Fruit fly (Drosophila melanogaster): ENCODE measurements around the gene CG6696.

The CG6696 gene

DNA sequence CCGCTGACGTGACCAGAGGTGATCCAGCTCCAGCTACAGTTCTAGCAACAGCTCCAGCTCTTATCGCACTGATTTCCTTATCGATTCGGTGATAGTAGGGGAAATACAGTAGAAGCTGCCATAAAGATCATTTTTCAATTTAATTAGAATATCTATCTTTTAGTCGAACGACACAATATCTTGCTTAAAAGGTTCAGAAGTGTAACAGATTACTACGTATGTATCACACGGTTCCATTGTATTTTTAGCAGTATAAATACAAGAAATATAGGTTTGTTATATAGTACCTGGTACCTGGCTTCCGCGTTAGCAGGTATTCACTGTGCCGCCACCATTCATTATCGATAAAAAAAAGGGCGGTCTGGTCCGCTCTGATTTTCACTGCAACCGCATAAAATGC, 17.1 kb downstream of the CG6696 start (continued):
- TF ChIP-seq CG2875 (GFP tag; optimal IDR thresholded peaks at IDR 0.05) (peak; percentile 70), CG9609 (GFP tag; optimal IDR thresholded peaks at IDR 0.05) (peak; percentile 52), chm (GFP tag; IDR thresholded peaks at IDR 0.05) (peak; percentile 70; the same call in 1 of the 2 replicates), ac (GFP tag; optimal IDR thresholded peaks at IDR 0.05) (peak; percentile 19), shn (GFP tag; optimal IDR thresholded peaks at IDR 0.05) (peak; percentile 17), Lpt (GFP tag; optimal IDR thresholded peaks at IDR 0.05) (no peak), unc-4 (GFP tag; IDR thresholded peaks at IDR 0.05; ENCODE audit: partially characterized antibody) (no peak), chinmo (GFP tag; IDR thresholded peaks at IDR 0.05; ENCODE audit: partially characterized antibody) (no peak), CG14014 (GFP tag; IDR thresholded peaks at IDR 0.05) (peak; percentile 73; the same call in 1 of the 2 replicates), HLH4C (GFP tag; IDR thresholded peaks at IDR 0.05; ENCODE audit: partially characterized antibody) (no peak), CG15269 (tag; optimal IDR thresholded peaks at IDR 0.05) (peak; percentile 90), fd102C (GFP tag; optimal IDR thresholded peaks at IDR 0.05) (no peak), CG30020 (tag; optimal IDR thresholded peaks at IDR 0.05) (peak; percentile 12), CG14667 (GFP tag; IDR thresholded peaks at IDR 0.05) (peak; percentile 42; the same call in 1 of the 2 replicates), Awh (GFP tag; IDR thresholded peaks at IDR 0.05) (peak; percentile 52; the same call in 1 of the 2 replicates), fu2 (GFP tag; optimal IDR thresholded peaks at IDR 0.05) (peak; percentile 59), odd (GFP tag; optimal IDR thresholded peaks at IDR 0.05) (peak; percentile 76), Atf3 (GFP tag; optimal IDR thresholded peaks at IDR 0.05) (peak; percentile 59), Hsf (GFP tag; optimal IDR thresholded peaks at IDR 0.05) (peak; percentile 74), NFAT (GFP tag; IDR thresholded peaks at IDR 0.05) (peak; percentile 36; the same call in 1 of the 2 replicates), H2.0 (GFP tag; IDR thresholded peaks at IDR 0.05) (peak; percentile 68), CG4707 (GFP tag; optimal IDR thresholded peaks at IDR 0.05) (peak; percentile 44), CG18764 (GFP tag; optimal IDR thresholded peaks at IDR 0.05) (peak; percentile 50), Deaf1 (tag; optimal IDR thresholded peaks at IDR 0.05) (peak; percentile 58), CG12299 (tag; optimal IDR thresholded peaks at IDR 0.05) (peak; percentile 60), ATbp (GFP tag; optimal IDR thresholded peaks at IDR 0.05) (peak; percentile 84), pan (optimal IDR thresholded peaks at IDR 0.05) (no peak), pan (GFP tag; optimal IDR thresholded peaks at IDR 0.05 in 1 of 2, IDR thresholded peaks at IDR 0.05 in 1 of 2) (peak in 1 of 2 experiments; percentile 84), Sin3A (optimal IDR thresholded peaks at IDR 0.05) (no peak), CG13624 (GFP tag; optimal IDR thresholded peaks at IDR 0.05) (peak; percentile 16), CG6689 (GFP tag; IDR thresholded peaks at IDR 0.05) (peak; percentile 72), CG18599 (GFP tag; optimal IDR thresholded peaks at IDR 0.05) (peak; percentile 92), Ets97D (GFP tag; optimal IDR thresholded peaks at IDR 0.05) (no peak), D19A (tag; optimal IDR thresholded peaks at IDR 0.05) (peak; percentile 79), CG13287 (GFP tag; IDR thresholded peaks at IDR 0.05; ENCODE audit: partially characterized antibody) (no peak), CrebB (tag; optimal IDR thresholded peaks at IDR 0.05) (peak; percentile 75), gfzf (GFP tag; optimal IDR thresholded peaks at IDR 0.05) (no peak), HHEX (GFP tag; optimal IDR thresholded peaks at IDR 0.05) (peak; percentile 78), caup (GFP tag; optimal IDR thresholded peaks at IDR 0.05; ENCODE audit: severe bottlenecking) (peak; percentile 80), CG2889 (GFP tag; IDR thresholded peaks at IDR 0.05) (0 out of 3 replicates have a peak, but pooled peaks have one; percentile 21), CG7963 (GFP tag; IDR thresholded peaks at IDR 0.05; ENCODE audit: partially characterized antibody) (no peak), Vsx1 (GFP tag; optimal IDR thresholded peaks at IDR 0.05) (peak; percentile 22), fd64A (GFP tag; optimal IDR thresholded peaks at IDR 0.05) (peak; percentile 65), ken (GFP tag; IDR thresholded peaks at IDR 0.05) (peak; percentile 76), tll (GFP tag; optimal IDR thresholded peaks at IDR 0.05) (no peak), knrl (GFP tag; IDR thresholded peaks at IDR 0.05; ENCODE audit: partially characterized antibody) (no peak), CG2129 (GFP tag; IDR thresholded peaks at IDR 0.05; ENCODE audit: partially characterized antibody) (no peak), CG12219 (GFP tag; optimal IDR thresholded peaks at IDR 0.05) (peak; percentile 87), CG14860 (GFP tag; IDR thresholded peaks at IDR 0.05; ENCODE audit: partially characterized antibody) (no peak), gce (GFP tag; IDR thresholded peaks at IDR 0.05) (peak; percentile 79; the same call in 2 of the 3 replicates)

All from whole organism, embryonic.